Worm (Caenorhabditis elegans) whole organism, young adult: ENCODE measurements around the gene atg-9.

Source experiments
- B0261.1 ChIP-seq: sonication (generic microtip); optimal IDR thresholded peaks from 2 replicates; lab custom pipeline; 2016; ENCODE audit warnings: mild to moderate bottlenecking, missing genetic modification characterization, moderate library complexity, missing compliant biosample characterization
- atf-7 ChIP-seq: sonication (generic microtip); optimal IDR thresholded peaks from 2 replicates; lab custom pipeline; 2017; ENCODE audit warnings: mild to moderate bottlenecking, missing genetic modification characterization, missing compliant biosample characterization
- bed-1 ChIP-seq: fragments of 200-800 bp; sonication (Bioruptor generic); IDR thresholded peaks from 2 replicates; pipeline ENCODE4 v1.3.6; 2022; ENCODE audit warnings: missing genetic modification reagents, missing genetic modification characterization, missing compliant biosample characterization
- dpl-1 ChIP-seq: fragments of 150-350 bp; optimal IDR thresholded peaks from 2 replicates; lab custom pipeline; 2014; ENCODE audit warnings: missing biosample characterization, missing genetic modification reagents, missing genetic modification characterization
- hlh-26 ChIP-seq: fragments of 200-800 bp; sonication (Bioruptor generic); conservative IDR thresholded peaks from 2 replicates; pipeline ENCODE4 v1.3.6; 2022; ENCODE audit warnings: missing genetic modification reagents, missing genetic modification characterization, missing compliant biosample characterization
- somi-1 ChIP-seq: fragments of 200-800 bp; sonication (Bioruptor generic); optimal IDR thresholded peaks from 2 replicates; lab custom pipeline; 2018; ENCODE audit warnings: mild to moderate bottlenecking, missing genetic modification characterization, missing compliant biosample characterization

ce11 chrV:364650-365049 is 15.5 kb downstream of the atg-9 start, which contains the start of gene mltn-6:
- TF ChIP-seq hlh-26 (no peak), somi-1 (GFP tag; lab: Kevin White, UChicago) (no peak), atf-7 (tag; lab: Kevin White, UChicago) (no peak), dpl-1 (no peak), B0261.1 (tag; lab: Kevin White, UChicago) (no peak), bed-1 (no peak)
